Fruit fly (Drosophila melanogaster): Measurements from ENCODE around the gene CG31431.

CG31431 gene

DNA sequence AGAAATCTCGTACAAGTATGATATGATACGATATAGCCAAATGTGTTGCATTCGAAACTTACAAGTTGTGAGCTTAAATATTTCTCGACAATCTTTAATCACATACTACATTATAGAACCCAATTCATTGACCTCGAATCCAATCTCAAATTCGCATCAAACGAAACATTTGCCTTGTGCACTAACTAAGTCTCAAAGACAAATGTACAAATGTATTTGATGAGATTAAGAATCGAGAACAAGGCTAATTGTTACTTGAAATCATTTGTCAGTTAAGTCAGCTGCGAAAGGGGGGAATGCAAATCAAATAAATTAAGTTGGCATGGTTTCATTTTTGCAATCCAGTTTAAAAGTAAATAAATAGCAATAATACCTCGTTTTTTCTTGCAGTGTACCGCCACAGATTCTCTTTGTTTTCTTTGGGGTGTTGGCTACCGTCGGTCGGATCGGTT is 31.9 kb upstream of the CG31431 start:
- TF ChIP-seq CG11294 (GFP tag; IDR thresholded peaks at IDR 0.05) = peak; percentile 48
- peak; percentile 96 for TF ChIP-seq svp (GFP tag)
- peak; percentile 41 for TF ChIP-seq CG8319 (GFP tag; optimal IDR thresholded peaks at IDR 0.05)
- TF ChIP-seq Eip78C (GFP tag) = peak; percentile 99
- TF ChIP-seq CG3919 (GFP tag; optimal IDR thresholded peaks at IDR 0.05) = peak; percentile 76
- peak; percentile 74 for TF ChIP-seq CG15336 (GFP tag; IDR thresholded peaks at IDR 0.05)
- TF ChIP-seq ss (GFP tag; optimal IDR thresholded peaks at IDR 0.05) = peak; percentile 79 to 93
- peak; percentile 96 for TF ChIP-seq fd59A (GFP tag; optimal IDR thresholded peaks at IDR 0.05)
- peak; percentile 71 to 95 for TF ChIP-seq salr (GFP tag; optimal IDR thresholded peaks at IDR 0.05)
- peak; percentile 89 for TF ChIP-seq Smox (GFP tag; optimal IDR thresholded peaks at IDR 0.05)
- peak; percentile 95 for TF ChIP-seq esn (GFP tag; optimal IDR thresholded peaks at IDR 0.05)
- TF ChIP-seq CG6808 (GFP tag; optimal IDR thresholded peaks at IDR 0.05) = peak; percentile 89
- TF ChIP-seq CG1621 (tag; optimal IDR thresholded peaks at IDR 0.05) = peak; percentile 78
- peak; percentile 81 for TF ChIP-seq Ets96B (tag; optimal IDR thresholded peaks at IDR 0.05)
- TF ChIP-seq Ets21C (GFP tag; optimal IDR thresholded peaks at IDR 0.05) = peak; percentile 83
- TF ChIP-seq CG10631 (GFP tag; optimal IDR thresholded peaks at IDR 0.05) = peak; percentile 88
- peak; percentile 10 for TF ChIP-seq Lpt (GFP tag; optimal IDR thresholded peaks at IDR 0.05)
- peak; percentile 78 for TF ChIP-seq CG6163 (GFP tag; IDR thresholded peaks at IDR 0.05)
- peak; percentile 91 for TF ChIP-seq Hr4 (GFP tag; optimal IDR thresholded peaks at IDR 0.05)
- TF ChIP-seq CG3032 (tag; optimal IDR thresholded peaks at IDR 0.05) = peak; percentile 87
- peak; percentile 95 for TF ChIP-seq Sox14 (GFP tag; optimal IDR thresholded peaks at IDR 0.05)
- no peak for TF ChIP-seq fd85E (GFP tag; optimal IDR thresholded peaks at IDR 0.05)
- peak; percentile 77 for TF ChIP-seq CG8119 (GFP tag; IDR thresholded peaks at IDR 0.05)
- TF ChIP-seq CG6276 (GFP tag; optimal IDR thresholded peaks at IDR 0.05) = peak; percentile 72
- TF ChIP-seq dsx (GFP tag; optimal IDR thresholded peaks at IDR 0.05; ENCODE audit: poor library complexity, severe bottlenecking) = peak; percentile 76
- TF ChIP-seq Blimp-1 (GFP tag; optimal IDR thresholded peaks at IDR 0.05) = peak; percentile 57
- TF ChIP-seq Gug (GFP tag; IDR thresholded peaks at IDR 0.05) = 0 out of 2 replicates have a peak, but pooled peaks have one; percentile 56
- peak; percentile 90 for TF ChIP-seq Sox102F (GFP tag; optimal IDR thresholded peaks at IDR 0.05)
- peak; percentile 64 for TF ChIP-seq CG11902 (GFP tag; optimal IDR thresholded peaks at IDR 0.05)
- peak; percentile 89 for TF ChIP-seq CG4318 (GFP tag; optimal IDR thresholded peaks at IDR 0.05)
- TF ChIP-seq CG34406 (GFP tag; optimal IDR thresholded peaks at IDR 0.05) = peak; percentile 84
- peak; percentile 90 for TF ChIP-seq topi (GFP tag; optimal IDR thresholded peaks at IDR 0.05)
- TF ChIP-seq CG11762 (GFP tag; optimal IDR thresholded peaks at IDR 0.05; ENCODE audit: insufficient read depth) = peak; percentile 76
- peak; percentile 93 for TF ChIP-seq Eip75B (GFP tag; optimal IDR thresholded peaks at IDR 0.05)
- peak; percentile 86 for TF ChIP-seq CG8632 (GFP tag; optimal IDR thresholded peaks at IDR 0.05)
- TF ChIP-seq CG6792 (GFP tag; optimal IDR thresholded peaks at IDR 0.05) = peak; percentile 86
- no peak for TF ChIP-seq fkh (GFP tag; optimal IDR thresholded peaks at IDR 0.05)
- TF ChIP-seq spab (GFP tag; optimal IDR thresholded peaks at IDR 0.05) = peak; percentile 93
- peak; percentile 82 for TF ChIP-seq CG10669 (GFP tag; optimal IDR thresholded peaks at IDR 0.05)
- TF ChIP-seq dac (GFP tag; optimal IDR thresholded peaks at IDR 0.05) = peak; percentile 83
- TF ChIP-seq eg (GFP tag; IDR thresholded peaks at IDR 0.05) = peak; percentile 73; the same call in 2 of the 3 replicates
- no peak for TF ChIP-seq CG6854 (GFP tag; optimal IDR thresholded peaks at IDR 0.05)
- peak; percentile 95 for TF ChIP-seq CG32006 (GFP tag; optimal IDR thresholded peaks at IDR 0.05)
- TF ChIP-seq net (GFP tag; optimal IDR thresholded peaks at IDR 0.05) = peak; percentile 90
- peak; percentile 91 for TF ChIP-seq Hr39 (GFP tag; optimal IDR thresholded peaks at IDR 0.05)
- peak; percentile 59 for TF ChIP-seq Eip93F (GFP tag; optimal IDR thresholded peaks at IDR 0.05)
- TF ChIP-seq pdm3 (GFP tag; optimal IDR thresholded peaks at IDR 0.05) = peak; percentile 90
- peak; percentile 87 for TF ChIP-seq acj6 (GFP tag; optimal IDR thresholded peaks at IDR 0.05)
- peak; percentile 86 for TF ChIP-seq Sox15 (GFP tag; optimal IDR thresholded peaks at IDR 0.05)
- peak; percentile 91 for TF ChIP-seq OdsH (GFP tag; optimal IDR thresholded peaks at IDR 0.05)
- TF ChIP-seq CG16779 (tag; optimal IDR thresholded peaks at IDR 0.05) = peak; percentile 87
- no peak for TF ChIP-seq Hr38 (GFP tag; optimal IDR thresholded peaks at IDR 0.05)

Data from whole organism, prepupa.